Fruit fly (Drosophila melanogaster): ENCODE measurements around the gene AP-1mu.

DNA sequence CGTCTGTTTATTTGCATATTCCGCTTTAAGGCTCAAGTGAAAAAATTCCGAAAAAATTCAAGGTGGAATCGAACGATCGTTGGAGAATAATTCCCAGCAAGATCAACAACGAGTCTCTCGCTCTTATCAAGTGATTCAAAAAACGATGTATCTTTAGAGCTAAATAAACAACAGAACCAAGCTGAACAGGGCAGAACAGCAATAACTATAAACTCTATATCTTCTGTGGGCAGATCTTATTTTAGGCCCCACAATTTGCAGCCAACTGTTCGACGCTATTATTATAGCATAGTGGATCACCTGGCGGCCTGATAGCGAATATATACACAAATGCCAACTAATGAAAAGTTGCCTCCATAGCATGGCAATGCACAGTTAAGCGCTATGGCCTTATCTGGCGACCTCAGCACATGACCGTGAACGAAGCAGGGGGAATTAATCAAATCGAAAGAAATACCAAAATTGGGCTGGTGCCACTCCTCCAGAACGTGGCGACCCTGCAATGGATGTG lies 29.9 kb downstream of the AP-1mu start:
- TF ChIP-seq Ets98B (GFP tag; IDR thresholded peaks at IDR 0.05) (no peak), Snoo (tag; optimal IDR thresholded peaks at IDR 0.05) (no peak), CG15710 (tag; optimal IDR thresholded peaks at IDR 0.05) (no peak), CG8159 (tag; optimal IDR thresholded peaks at IDR 0.05) (no peak), CG9948 (tag; optimal IDR thresholded peaks at IDR 0.05) (no peak), CG34367 (tag; optimal IDR thresholded peaks at IDR 0.05) (no peak), CG10348 (GFP tag; IDR thresholded peaks at IDR 0.05) (no peak), CG14655 (GFP tag; optimal IDR thresholded peaks at IDR 0.05) (no peak)
